Fruit fly (Drosophila melanogaster) whole organism, prepupa: Measurements from ENCODE around the gene AstC.

Experiments used
- CG10631 ChIP-seq: fragments of 200-800 bp; sonication (Bioruptor generic); optimal IDR thresholded peaks from 2 replicates; lab custom pipeline; 2016; ENCODE audit warnings: missing biosample characterization, missing genetic modification characterization
- CG10669 ChIP-seq: fragments of 200-800 bp; sonication (Bioruptor generic); optimal IDR thresholded peaks from 3 replicates; lab custom pipeline; 2018; ENCODE audit warnings: missing biosample characterization, mild to moderate bottlenecking, missing genetic modification characterization, moderate library complexity
- CG11294 ChIP-seq: fragments of 200-800 bp; sonication (Bioruptor generic); IDR thresholded peaks from 2 replicates; pipeline ENCODE4 v1.3.6; 2022; ENCODE audit warnings: missing biosample characterization, missing genetic modification characterization
- CG11762 ChIP-seq: fragments of 200-800 bp; sonication (Bioruptor generic); optimal IDR thresholded peaks from 3 replicates; lab custom pipeline; 2016; ENCODE audit warnings: missing biosample characterization, missing genetic modification characterization; ENCODE audit not compliant: insufficient read depth
- CG11902 ChIP-seq: fragments of 200-800 bp; sonication (Bioruptor generic); optimal IDR thresholded peaks from 3 replicates; lab custom pipeline; 2016; ENCODE audit warnings: missing biosample characterization, missing genetic modification characterization
- CG15336 ChIP-seq: fragments of 200-800 bp; sonication (Bioruptor generic); IDR thresholded peaks from 2 replicates; pipeline ENCODE4 v1.3.6; 2022; ENCODE audit warnings: missing biosample characterization, missing genetic modification characterization
- CG1621 ChIP-seq: fragments of 200-800 bp; sonication (Bioruptor generic); optimal IDR thresholded peaks from 3 replicates; lab custom pipeline; 2018; ENCODE audit warnings: missing biosample characterization, mild to moderate bottlenecking, missing genetic modification characterization
- CG16779 ChIP-seq: fragments of 200-800 bp; sonication (Bioruptor generic); optimal IDR thresholded peaks from 3 replicates; lab custom pipeline; 2017; ENCODE audit warnings: missing biosample characterization, mild to moderate bottlenecking, missing genetic modification characterization
- CG3032 ChIP-seq: fragments of 200-800 bp; optimal IDR thresholded peaks from 2 replicates; lab custom pipeline; 2019; ENCODE audit warnings: missing biosample characterization, mild to moderate bottlenecking, missing genetic modification characterization, moderate library complexity
- CG31627 ChIP-seq: fragments of 200-800 bp; sonication (Bioruptor generic); optimal IDR thresholded peaks from 3 replicates; lab custom pipeline; 2016; ENCODE audit warnings: missing biosample characterization, missing genetic modification characterization
- CG32006 ChIP-seq: fragments of 200-800 bp; sonication (Bioruptor generic); optimal IDR thresholded peaks from 3 replicates; lab custom pipeline; 2017; ENCODE audit warnings: missing biosample characterization, mild to moderate bottlenecking, missing genetic modification characterization
- CG3919 ChIP-seq: fragments of 200-800 bp; sonication (Bioruptor generic); optimal IDR thresholded peaks from 3 replicates; lab custom pipeline; 2016; ENCODE audit warnings: missing biosample characterization, missing genetic modification characterization
- CG4318 ChIP-seq: fragments of 200-800 bp; sonication (Bioruptor generic); optimal IDR thresholded peaks from 3 replicates; lab custom pipeline; 2017; ENCODE audit warnings: missing biosample characterization, mild to moderate bottlenecking, missing genetic modification characterization
- CG6163 ChIP-seq: fragments of 200-800 bp; sonication (Bioruptor generic); IDR thresholded peaks from 3 replicates; pipeline ENCODE4 v1.3.6; 2022; ENCODE audit warnings: missing biosample characterization, missing genetic modification characterization
- CG6276 ChIP-seq: fragments of 200-800 bp; sonication (Bioruptor generic); optimal IDR thresholded peaks from 2 replicates; lab custom pipeline; 2017; ENCODE audit warnings: missing biosample characterization, mild to moderate bottlenecking, missing genetic modification characterization
- CG6792 ChIP-seq: fragments of 200-800 bp; sonication (Bioruptor generic); optimal IDR thresholded peaks from 3 replicates; lab custom pipeline; 2016; ENCODE audit warnings: missing biosample characterization, missing genetic modification characterization
- CG6808 ChIP-seq: fragments of 200-800 bp; sonication (Bioruptor generic); optimal IDR thresholded peaks from 3 replicates; lab custom pipeline; 2017; ENCODE audit warnings: missing biosample characterization, missing genetic modification characterization, mild to moderate bottlenecking, moderate library complexity, missing genetic modification reagents
- CG8119 ChIP-seq: fragments of 200-800 bp; sonication (Bioruptor generic); IDR thresholded peaks from 3 replicates; pipeline ENCODE4 v1.3.6; 2022; ENCODE audit warnings: missing biosample characterization, missing genetic modification characterization
- CG8319 ChIP-seq: fragments of 200-800 bp; sonication (Bioruptor generic); optimal IDR thresholded peaks from 3 replicates; lab custom pipeline; 2016; ENCODE audit warnings: missing biosample characterization, missing genetic modification characterization
- CG8632 ChIP-seq: fragments of 200-800 bp; sonication (Bioruptor generic); optimal IDR thresholded peaks from 3 replicates; lab custom pipeline; 2016; ENCODE audit warnings: missing biosample characterization, missing genetic modification characterization
- CG9139 ChIP-seq: fragments of 200-800 bp; sonication (Bioruptor generic); optimal IDR thresholded peaks from 3 replicates; lab custom pipeline; 2017; ENCODE audit warnings: missing biosample characterization, mild to moderate bottlenecking, missing genetic modification characterization
- Eip75B ChIP-seq: fragments of 200-800 bp; sonication (Bioruptor generic); optimal IDR thresholded peaks from 3 replicates; lab custom pipeline; 2016; ENCODE audit warnings: missing biosample characterization, missing genetic modification characterization
- Eip78C ChIP-seq: fragments of 200-800 bp; sonication (Bioruptor generic); peaks from one replicate; lab custom pipeline; 2016; ENCODE audit warnings: missing biosample characterization, missing genetic modification characterization
- Eip93F ChIP-seq: fragments of 200-800 bp; sonication (Bioruptor generic); optimal IDR thresholded peaks from 2 replicates; lab custom pipeline; 2016; ENCODE audit warnings: missing biosample characterization, mild to moderate bottlenecking, missing genetic modification characterization
- Ets96B ChIP-seq: fragments of 200-800 bp; optimal IDR thresholded peaks from 2 replicates; lab custom pipeline; 2019; ENCODE audit warnings: missing biosample characterization, mild to moderate bottlenecking, missing genetic modification characterization, moderate library complexity
- Gug ChIP-seq: fragments of 200-800 bp; sonication (Bioruptor generic); IDR thresholded peaks from 2 replicates; pipeline ENCODE4 v1.3.6; 2022; ENCODE audit warnings: missing biosample characterization, missing genetic modification characterization
- Hr39 ChIP-seq: fragments of 200-800 bp; sonication (Bioruptor generic); optimal IDR thresholded peaks from 2 replicates; lab custom pipeline; 2016; ENCODE audit warnings: missing biosample characterization, missing genetic modification characterization
- Hr4 ChIP-seq: fragments of 200-800 bp; sonication (Bioruptor generic); optimal IDR thresholded peaks from 3 replicates; lab custom pipeline; 2016; ENCODE audit warnings: missing biosample characterization, missing genetic modification characterization
- Lpt ChIP-seq: fragments of 200-800 bp; sonication (Bioruptor generic); optimal IDR thresholded peaks from 3 replicates; lab custom pipeline; 2016; ENCODE audit warnings: missing biosample characterization, missing genetic modification characterization
- Met ChIP-seq: fragments of 200-800 bp; sonication (Bioruptor generic); optimal IDR thresholded peaks from 3 replicates; lab custom pipeline; 2016; ENCODE audit warnings: missing biosample characterization, missing genetic modification characterization
- OdsH ChIP-seq: fragments of 200-800 bp; sonication (Bioruptor generic); optimal IDR thresholded peaks from 3 replicates; lab custom pipeline; 2016; ENCODE audit warnings: missing biosample characterization, missing genetic modification characterization
- Smox ChIP-seq: fragments of 200-800 bp; sonication (Bioruptor generic); optimal IDR thresholded peaks from 3 replicates; lab custom pipeline; 2016; ENCODE audit warnings: missing biosample characterization, missing genetic modification characterization
- Sox102F ChIP-seq: fragments of 200-800 bp; sonication (Bioruptor generic); optimal IDR thresholded peaks from 2 replicates; lab custom pipeline; 2016; ENCODE audit warnings: missing biosample characterization, mild to moderate bottlenecking, missing genetic modification characterization
- Sox14 ChIP-seq: fragments of 200-800 bp; sonication (Bioruptor generic); optimal IDR thresholded peaks from 3 replicates; lab custom pipeline; 2016; ENCODE audit warnings: missing biosample characterization, missing genetic modification characterization
- Sox15 ChIP-seq: fragments of 200-800 bp; sonication (Bioruptor generic); optimal IDR thresholded peaks from 3 replicates; lab custom pipeline; 2016; ENCODE audit warnings: missing biosample characterization, missing genetic modification characterization
- achi ChIP-seq: fragments of 200-800 bp; sonication (Bioruptor generic); optimal IDR thresholded peaks from 3 replicates; lab custom pipeline; 2016; ENCODE audit warnings: missing biosample characterization, missing genetic modification characterization
- acj6 ChIP-seq: fragments of 200-800 bp; sonication (Bioruptor generic); optimal IDR thresholded peaks from 3 replicates; lab custom pipeline; 2016; ENCODE audit warnings: missing biosample characterization, missing genetic modification characterization
- dsx ChIP-seq: fragments of 200-800 bp; optimal IDR thresholded peaks from 3 replicates; lab custom pipeline; 2019; ENCODE audit warnings: missing biosample characterization, mild to moderate bottlenecking, missing genetic modification characterization, moderate library complexity; ENCODE audit not compliant: poor library complexity, severe bottlenecking
- eg ChIP-seq: fragments of 200-800 bp; sonication (Bioruptor generic); IDR thresholded peaks from 3 replicates; pipeline ENCODE4 v1.3.6; 2022; ENCODE audit warnings: missing biosample characterization, missing genetic modification characterization
- fd59A ChIP-seq: fragments of 200-800 bp; sonication (Bioruptor generic); optimal IDR thresholded peaks from 2 replicates; lab custom pipeline; 2017; ENCODE audit warnings: missing biosample characterization, mild to moderate bottlenecking, missing genetic modification characterization, missing genetic modification reagents
- fd85E ChIP-seq: fragments of 200-800 bp; sonication (Bioruptor generic); optimal IDR thresholded peaks from 3 replicates; lab custom pipeline; 2016; ENCODE audit warnings: missing biosample characterization, missing genetic modification characterization
- lz ChIP-seq: fragments of 200-800 bp; sonication (Bioruptor generic); optimal IDR thresholded peaks from 3 replicates; lab custom pipeline; 2016; ENCODE audit warnings: missing biosample characterization, missing genetic modification characterization
- salr ChIP-seq, 2 experiments: fragments of 200-800 bp; sonication (Bioruptor generic); optimal IDR thresholded peaks; 3 replicates each; lab custom pipeline; 2016 to 2018; ENCODE audit warnings: missing biosample characterization in 2 of 2, missing genetic modification characterization in 2 of 2, mild to moderate bottlenecking in 1 of 2
- spab ChIP-seq: fragments of 200-800 bp; sonication (Bioruptor generic); optimal IDR thresholded peaks from 2 replicates; lab custom pipeline; 2017; ENCODE audit warnings: missing biosample characterization, mild to moderate bottlenecking, missing genetic modification characterization, missing genetic modification reagents
- svp ChIP-seq: fragments of 200-800 bp; sonication (Bioruptor generic); peaks from one replicate; lab custom pipeline; 2016; ENCODE audit warnings: missing biosample characterization, missing genetic modification characterization
- topi ChIP-seq: fragments of 200-800 bp; sonication (Bioruptor generic); optimal IDR thresholded peaks from 3 replicates; lab custom pipeline; 2016; ENCODE audit warnings: missing biosample characterization, missing genetic modification characterization
- vri ChIP-seq: fragments of 200-800 bp; sonication (Bioruptor generic); optimal IDR thresholded peaks from 3 replicates; lab custom pipeline; 2016; ENCODE audit warnings: missing biosample characterization, mild to moderate bottlenecking, missing genetic modification characterization

Gene AstC

DNA sequence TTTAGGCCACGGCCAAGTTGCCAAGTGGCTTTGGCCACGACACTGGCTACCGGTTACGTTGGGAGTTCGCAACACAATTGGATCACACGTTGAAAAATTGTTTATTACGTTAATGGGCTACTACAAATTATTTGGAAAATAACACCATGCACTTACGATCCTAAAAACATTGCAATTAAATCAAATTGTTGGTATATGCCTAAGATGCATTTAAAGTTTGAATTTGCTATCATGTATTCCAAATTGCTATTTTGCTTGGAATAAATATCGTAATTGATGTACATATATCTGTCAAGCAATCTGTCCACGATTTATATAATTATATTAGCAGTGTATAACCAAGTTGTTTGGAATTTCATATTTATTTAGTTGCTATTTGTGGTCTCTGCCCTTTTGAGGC is 8.3 kb downstream of the AstC start:
- no peak for TF ChIP-seq CG10669 (GFP tag; lab: Kevin White, UChicago)
- TF ChIP-seq CG11902: no peak
- peak; percentile 10 for TF ChIP-seq svp (GFP tag; lab: Kevin White, UChicago)
- no peak for TF ChIP-seq CG9139 (GFP tag; lab: Kevin White, UChicago)
- no peak for TF ChIP-seq CG1621 (tag; lab: Kevin White, UChicago)
- peak; percentile 5 for TF ChIP-seq achi (GFP tag; lab: Kevin White, UChicago)
- no peak for TF ChIP-seq Sox14 (GFP tag; lab: Kevin White, UChicago)
- TF ChIP-seq CG3032 (tag; lab: Kevin White, UChicago): peak; percentile 17
- TF ChIP-seq CG15336 (GFP tag; lab: Robert Waterston, UW): peak; percentile 29; the same call in 1 of the 2 replicates
- TF ChIP-seq Met (GFP tag; lab: Kevin White, UChicago): no peak
- TF ChIP-seq Hr4 (GFP tag; lab: Kevin White, UChicago): peak; percentile 48
- no peak for TF ChIP-seq Eip93F (GFP tag; lab: Kevin White, UChicago)
- no peak for TF ChIP-seq acj6 (GFP tag; lab: Kevin White, UChicago)
- TF ChIP-seq Lpt (GFP tag; lab: Kevin White, UChicago): peak; percentile 35
- peak; percentile 23 for TF ChIP-seq CG10631 (GFP tag; lab: Kevin White, UChicago)
- TF ChIP-seq eg (GFP tag; lab: Robert Waterston, UW): no peak
- TF ChIP-seq CG32006 (GFP tag; lab: Kevin White, UChicago): peak; percentile 41
- peak; percentile 24 for TF ChIP-seq Ets96B (tag; lab: Kevin White, UChicago)
- TF ChIP-seq OdsH (GFP tag; lab: Kevin White, UChicago): peak; percentile 7
- TF ChIP-seq Eip78C (GFP tag; lab: Kevin White, UChicago): peak; percentile 78
- no peak for TF ChIP-seq topi
- no peak for TF ChIP-seq Gug
- no peak for TF ChIP-seq CG6792
- TF ChIP-seq, all 60 proteins: peak for 11

DNA sequence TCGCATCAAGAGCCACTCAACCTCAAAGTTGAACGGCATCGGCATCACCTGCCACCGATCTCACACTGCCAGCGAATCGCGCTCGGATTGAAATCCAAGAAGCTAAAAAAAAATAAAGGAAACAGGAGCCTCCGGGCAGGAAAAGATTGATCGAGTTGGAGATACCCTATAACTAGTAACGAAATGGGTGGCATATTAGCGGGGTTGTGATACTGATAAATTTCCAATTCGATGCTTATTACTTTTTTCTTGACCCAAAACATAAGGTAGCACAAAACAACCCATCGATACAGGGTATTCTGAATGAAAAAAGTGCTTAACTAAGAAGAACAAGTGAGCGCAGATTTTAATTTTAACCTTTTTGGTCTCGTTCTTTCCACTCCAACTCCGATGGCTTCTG is 8.9 kb downstream of the AstC start:
- TF ChIP-seq CG6276 (peak; percentile 8), CG15336 (GFP tag; lab: Robert Waterston, UW) (no peak), CG6163 (GFP tag; lab: Robert Waterston, UW) (peak; percentile 81), Sox102F (GFP tag; lab: Kevin White, UChicago) (peak; percentile 77), salr (GFP tag; optimal IDR thresholded peaks at IDR 0.05; lab: Kevin White, UChicago) (peak; percentile 17 to 60), vri (GFP tag; lab: Kevin White, UChicago) (peak; percentile 71), svp (GFP tag; lab: Kevin White, UChicago) (peak; percentile 84), CG11762 (GFP tag; lab: Kevin White, UChicago) (peak; percentile 17), CG10631 (GFP tag; lab: Kevin White, UChicago) (peak; percentile 74), Eip78C (GFP tag; lab: Kevin White, UChicago) (peak; percentile 85), OdsH (GFP tag; lab: Kevin White, UChicago) (peak; percentile 65), Smox (GFP tag; lab: Kevin White, UChicago) (peak; percentile 76), CG9139 (GFP tag; lab: Kevin White, UChicago) (peak; percentile 63), dsx (peak; percentile 74), spab (GFP tag; lab: Kevin White, UChicago) (peak; percentile 77), Gug (no peak), CG3032 (tag; lab: Kevin White, UChicago) (peak; percentile 75), CG8632 (peak; percentile 46), CG6808 (GFP tag; lab: Kevin White, UChicago) (peak; percentile 81), Hr39 (GFP tag; lab: Kevin White, UChicago) (peak; percentile 79), fd59A (GFP tag; lab: Kevin White, UChicago) (peak; percentile 69), CG6792 (peak; percentile 72), CG31627 (peak; percentile 82), CG11294 (GFP tag; lab: Robert Waterston, UW) (no peak), Hr4 (GFP tag; lab: Kevin White, UChicago) (peak; percentile 47), CG32006 (GFP tag; lab: Kevin White, UChicago) (peak; percentile 53), CG8319 (GFP tag; lab: Kevin White, UChicago) (peak; percentile 28), CG3919 (GFP tag; lab: Kevin White, UChicago) (peak; percentile 77), CG8119 (GFP tag; lab: Robert Waterston, UW) (peak; percentile 64; the same call in 2 of the 3 replicates), Met (GFP tag; lab: Kevin White, UChicago) (peak; percentile 82), CG1621 (tag; lab: Kevin White, UChicago) (peak; percentile 65), CG16779 (tag; lab: Kevin White, UChicago) (no peak), Sox14 (GFP tag; lab: Kevin White, UChicago) (peak; percentile 85), achi (GFP tag; lab: Kevin White, UChicago) (peak; percentile 63), fd85E (no peak), acj6 (GFP tag; lab: Kevin White, UChicago) (peak; percentile 68), lz (GFP tag; lab: Kevin White, UChicago) (peak; percentile 79), CG4318 (GFP tag; lab: Kevin White, UChicago) (no peak), eg (GFP tag; lab: Robert Waterston, UW) (0 out of 3 replicates have a peak, but pooled peaks have one; percentile 27), Eip75B (GFP tag; lab: Kevin White, UChicago) (peak; percentile 75), Sox15 (peak; percentile 29)
